Worm (Caenorhabditis elegans) whole organism, L4 larva: ENCODE results near the gene C45G7.4.

ENCODE experiments used
- F37D6.2 ChIP-seq: sonication (generic microtip); optimal IDR thresholded peaks from 2 replicates; lab custom pipeline; 2016; ENCODE audit warnings: mild to moderate bottlenecking, missing genetic modification characterization, missing compliant biosample characterization
- F44E2.7 ChIP-seq: fragments of 200-800 bp; sonication (Bioruptor generic); IDR thresholded peaks from 2 replicates; pipeline ENCODE4 v2.1.2; 2022; ENCODE audit warnings: missing genetic modification characterization, missing compliant biosample characterization
- F49E8.2 ChIP-seq: sonication (generic microtip); optimal IDR thresholded peaks from 2 replicates; lab custom pipeline; 2016; ENCODE audit warnings: missing compliant biosample characterization, mild to moderate bottlenecking, missing genetic modification characterization, borderline replicate concordance
- R02D3.7 ChIP-seq: fragments of 150-350 bp; sonication (generic microtip); optimal IDR thresholded peaks from 3 replicates; lab custom pipeline; 2014; ENCODE audit warnings: missing biosample characterization, missing genetic modification characterization
- T26A8.4 ChIP-seq: fragments of 200-800 bp; sonication (Bioruptor generic); IDR thresholded peaks from 2 replicates; pipeline ENCODE4 v1.3.6; 2022; ENCODE audit warnings: missing genetic modification characterization, missing compliant biosample characterization
- Y105C5A.15 ChIP-seq: fragments of 200-800 bp; sonication (Bioruptor generic); IDR thresholded peaks from 2 replicates; pipeline ENCODE4 v1.3.6; 2022; ENCODE audit warnings: missing genetic modification characterization, missing compliant biosample characterization
- Y48G9A.11 ChIP-seq: fragments of 200-800 bp; sonication (Bioruptor generic); IDR thresholded peaks from 2 replicates; pipeline ENCODE4 v1.3.6; 2022; ENCODE audit warnings: missing genetic modification reagents, missing genetic modification characterization, missing compliant biosample characterization
- Y5F2A.4 ChIP-seq: fragments of 200-800 bp; sonication (Bioruptor generic); optimal IDR thresholded peaks from 2 replicates; lab custom pipeline; 2018; ENCODE audit warnings: mild to moderate bottlenecking, missing genetic modification characterization, missing compliant biosample characterization
- aly-2 ChIP-seq: sonication (generic microtip); optimal IDR thresholded peaks from 2 replicates; lab custom pipeline; 2018; ENCODE audit warnings: missing biosample characterization, missing genetic modification characterization
- arid-1 ChIP-seq: fragments of 200-800 bp; sonication (Bioruptor generic); conservative IDR thresholded peaks from 2 replicates; pipeline ENCODE4 v1.3.6; 2022; ENCODE audit warnings: missing genetic modification reagents, missing genetic modification characterization, missing compliant biosample characterization
- ceh-20 ChIP-seq: fragments of 200-800 bp; sonication (Bioruptor generic); IDR thresholded peaks from 2 replicates; pipeline ENCODE4 v1.3.6; 2022; ENCODE audit warnings: missing genetic modification reagents, missing genetic modification characterization, missing compliant biosample characterization
- ceh-28 ChIP-seq: fragments of 150-350 bp; optimal IDR thresholded peaks from 2 replicates; lab custom pipeline; 2014; ENCODE audit warnings: missing biosample characterization, missing genetic modification reagents, missing genetic modification characterization
- ceh-32 ChIP-seq: sonication (generic microtip); optimal IDR thresholded peaks from 2 replicates; lab custom pipeline; 2016; ENCODE audit warnings: mild to moderate bottlenecking, missing genetic modification characterization, missing compliant biosample characterization; ENCODE audit not compliant: poor library complexity
- ceh-82 ChIP-seq: sonication (generic microtip); optimal IDR thresholded peaks from 2 replicates; lab custom pipeline; 2017; ENCODE audit warnings: missing biosample characterization, missing genetic modification characterization
- ctbp-1 ChIP-seq: fragments of 200-800 bp; sonication (Bioruptor generic); IDR thresholded peaks from 2 replicates; pipeline ENCODE4 v1.3.6; 2022; ENCODE audit warnings: missing genetic modification reagents, missing genetic modification characterization, missing compliant biosample characterization
- daf-12 ChIP-seq: fragments of 150-350 bp; optimal IDR thresholded peaks from 2 replicates; lab custom pipeline; 2014; ENCODE audit warnings: missing biosample characterization, missing genetic modification reagents, missing genetic modification characterization
- dpl-1 ChIP-seq: fragments of 150-350 bp; optimal IDR thresholded peaks from 2 replicates; lab custom pipeline; 2014; ENCODE audit warnings: missing biosample characterization, missing genetic modification reagents, missing genetic modification characterization
- duxl-1 ChIP-seq: sonication (generic microtip); optimal IDR thresholded peaks from 2 replicates; lab custom pipeline; 2016; ENCODE audit warnings: mild to moderate bottlenecking, missing genetic modification characterization, moderate library complexity, missing compliant biosample characterization; ENCODE audit not compliant: poor library complexity
- dve-1 ChIP-seq: sonication (generic microtip); optimal IDR thresholded peaks from 2 replicates; lab custom pipeline; 2017; ENCODE audit warnings: antibody characterized with exemption, mild to moderate bottlenecking, missing genetic modification characterization, missing compliant biosample characterization; ENCODE audit not compliant: insufficient read depth
- egl-27 ChIP-seq: sonication (generic microtip); optimal IDR thresholded peaks from 3 replicates; lab custom pipeline; 2017; ENCODE audit warnings: missing biosample characterization, missing genetic modification reagents, missing genetic modification characterization
- egl-43 ChIP-seq: fragments of 200-800 bp; sonication (Bioruptor generic); IDR thresholded peaks from 2 replicates; pipeline ENCODE4 v1.3.6; 2022; ENCODE audit warnings: missing genetic modification reagents, missing genetic modification characterization, missing compliant biosample characterization
- fkh-10 ChIP-seq: fragments of 150-350 bp; optimal IDR thresholded peaks from 2 replicates; lab custom pipeline; 2014; ENCODE audit warnings: missing biosample characterization, missing genetic modification reagents, missing genetic modification characterization
- fos-1 ChIP-seq: fragments of 150-350 bp; optimal IDR thresholded peaks from 2 replicates; lab custom pipeline; 2014; ENCODE audit warnings: missing biosample characterization, missing genetic modification characterization
- hif-1 ChIP-seq, 2 experiments: sonication (generic microtip); optimal IDR thresholded peaks; 2 replicates each; lab custom pipeline; 2016 to 2017; ENCODE audit warnings: missing compliant biosample characterization in 2 of 2, missing genetic modification characterization in 2 of 2, missing genetic modification reagents in 2 of 2, missing genotype in 2 of 2, mild to moderate bottlenecking in 1 of 2
- hlh-30 ChIP-seq: sonication (generic microtip); optimal IDR thresholded peaks from 2 replicates; lab custom pipeline; 2017; ENCODE audit warnings: antibody characterized with exemption, mild to moderate bottlenecking, missing genetic modification characterization, missing compliant biosample characterization; ENCODE audit not compliant: insufficient read depth
- jun-1 ChIP-seq: fragments of 150-350 bp; optimal IDR thresholded peaks from 2 replicates; lab custom pipeline; 2014; ENCODE audit warnings: missing biosample characterization, missing genetic modification reagents, missing genetic modification characterization
- lin-1 ChIP-seq: fragments of 200-800 bp; sonication (Bioruptor generic); IDR thresholded peaks from 2 replicates; pipeline ENCODE4 v1.3.6; 2022; ENCODE audit warnings: missing genetic modification reagents, missing genetic modification characterization, missing compliant biosample characterization
- lin-13 ChIP-seq: fragments of 150-350 bp; optimal IDR thresholded peaks from 2 replicates; lab custom pipeline; 2014; ENCODE audit warnings: missing biosample characterization, missing genetic modification reagents, missing genetic modification characterization
- lin-38 ChIP-seq: fragments of 200-800 bp; sonication (Bioruptor generic); IDR thresholded peaks from 2 replicates; pipeline ENCODE4 v1.3.6; 2022; ENCODE audit warnings: missing genetic modification reagents, missing genetic modification characterization, missing compliant biosample characterization
- madf-9 ChIP-seq: fragments of 200-800 bp; sonication (Bioruptor generic); conservative IDR thresholded peaks from 2 replicates; pipeline ENCODE4 v1.3.6; 2022; ENCODE audit warnings: missing genetic modification reagents, missing genetic modification characterization, missing compliant biosample characterization
- mdl-1 ChIP-seq, 2 experiments: fragments of 150-350 bp in 1 of 2; sonication (generic microtip) in 1 of 2; optimal IDR thresholded peaks; 2 replicates each; lab custom pipeline; 2014 to 2017; ENCODE audit warnings: missing biosample characterization in 2 of 2, missing genetic modification characterization in 2 of 2
- mep-1 ChIP-seq: fragments of 150-350 bp; sonication (generic microtip); optimal IDR thresholded peaks from 3 replicates; lab custom pipeline; 2014; ENCODE audit warnings: missing biosample characterization, missing genetic modification characterization
- mxl-2 ChIP-seq: fragments of 200-800 bp; sonication (Bioruptor generic); conservative IDR thresholded peaks from 2 replicates; pipeline ENCODE4 v1.3.6; 2022; ENCODE audit warnings: missing genetic modification reagents, missing genetic modification characterization, missing compliant biosample characterization
- mxl-3 ChIP-seq: fragments of 200-800 bp; sonication (Bioruptor generic); optimal IDR thresholded peaks from 2 replicates; lab custom pipeline; 2018; ENCODE audit warnings: mild to moderate bottlenecking, missing genetic modification characterization, missing compliant biosample characterization
- nhr-10 ChIP-seq: fragments of 150-350 bp; optimal IDR thresholded peaks from 2 replicates; lab custom pipeline; 2014; ENCODE audit warnings: missing biosample characterization, missing genetic modification characterization
- nhr-111 ChIP-seq: fragments of 200-800 bp; sonication (Bioruptor generic); optimal IDR thresholded peaks from 2 replicates; lab custom pipeline; 2018; ENCODE audit warnings: mild to moderate bottlenecking, missing genetic modification characterization, missing compliant biosample characterization
- nhr-237 ChIP-seq: sonication (generic microtip); optimal IDR thresholded peaks from 2 replicates; lab custom pipeline; 2017; ENCODE audit warnings: missing biosample characterization, missing genetic modification characterization
- nhr-28 ChIP-seq: fragments of 150-350 bp; optimal IDR thresholded peaks from 2 replicates; lab custom pipeline; 2014; ENCODE audit warnings: missing biosample characterization, missing genetic modification characterization
- nhr-48 ChIP-seq: sonication (generic microtip); optimal IDR thresholded peaks from 2 replicates; lab custom pipeline; 2016; ENCODE audit warnings: mild to moderate bottlenecking, missing genetic modification characterization, missing compliant biosample characterization
- nhr-76 ChIP-seq: fragments of 150-350 bp; optimal IDR thresholded peaks from 2 replicates; lab custom pipeline; 2014; ENCODE audit warnings: missing biosample characterization, missing genetic modification characterization
- php-3 ChIP-seq: fragments of 200-800 bp; sonication (Bioruptor generic); IDR thresholded peaks from 2 replicates; pipeline ENCODE4 v1.3.6; 2022; ENCODE audit warnings: missing genetic modification reagents, missing genetic modification characterization, missing compliant biosample characterization
- rbr-2 ChIP-seq: sonication (generic microtip); optimal IDR thresholded peaks from 2 replicates; lab custom pipeline; 2016; ENCODE audit warnings: missing genotype, missing genetic modification characterization, missing compliant biosample characterization
- sdz-12 ChIP-seq: fragments of 200-800 bp; sonication (Bioruptor generic); optimal IDR thresholded peaks from 2 replicates; lab custom pipeline; 2018; ENCODE audit warnings: mild to moderate bottlenecking, missing genetic modification characterization, missing compliant biosample characterization
- skn-1 ChIP-seq: fragments of 150-350 bp; optimal IDR thresholded peaks from 2 replicates; lab custom pipeline; 2014; ENCODE audit warnings: missing biosample characterization, missing genetic modification characterization
- unc-39 ChIP-seq: sonication (generic microtip); optimal IDR thresholded peaks from 2 replicates; lab custom pipeline; 2017; ENCODE audit warnings: missing biosample characterization, missing genetic modification characterization
- vab-7 ChIP-seq: fragments of 200-800 bp; sonication (Bioruptor generic); IDR thresholded peaks from 2 replicates; pipeline ENCODE4 v1.3.6; 2022; ENCODE audit warnings: missing genetic modification reagents, missing genetic modification characterization, missing compliant biosample characterization
- zag-1 ChIP-seq: fragments of 150-350 bp; optimal IDR thresholded peaks from 2 replicates; lab custom pipeline; 2014; ENCODE audit warnings: missing biosample characterization, missing genetic modification characterization
- zfp-2 ChIP-seq: sonication (generic microtip); optimal IDR thresholded peaks from 2 replicates; lab custom pipeline; 2016; ENCODE audit warnings: mild to moderate bottlenecking, missing genetic modification characterization, missing compliant biosample characterization
- zfp-3 ChIP-seq: fragments of 200-800 bp; sonication (Bioruptor generic); conservative IDR thresholded peaks from 2 replicates; pipeline ENCODE4 v1.3.6; 2022; ENCODE audit warnings: missing genetic modification reagents, missing genetic modification characterization, missing compliant biosample characterization
- zip-2 ChIP-seq: fragments of 150-350 bp; optimal IDR thresholded peaks from 2 replicates; lab custom pipeline; 2014; ENCODE audit warnings: missing biosample characterization, missing genetic modification characterization
- ztf-11 ChIP-seq: fragments of 150-350 bp; optimal IDR thresholded peaks from 2 replicates; lab custom pipeline; 2014; ENCODE audit warnings: missing biosample characterization, missing genetic modification characterization

Gene C45G7.4

DNA sequence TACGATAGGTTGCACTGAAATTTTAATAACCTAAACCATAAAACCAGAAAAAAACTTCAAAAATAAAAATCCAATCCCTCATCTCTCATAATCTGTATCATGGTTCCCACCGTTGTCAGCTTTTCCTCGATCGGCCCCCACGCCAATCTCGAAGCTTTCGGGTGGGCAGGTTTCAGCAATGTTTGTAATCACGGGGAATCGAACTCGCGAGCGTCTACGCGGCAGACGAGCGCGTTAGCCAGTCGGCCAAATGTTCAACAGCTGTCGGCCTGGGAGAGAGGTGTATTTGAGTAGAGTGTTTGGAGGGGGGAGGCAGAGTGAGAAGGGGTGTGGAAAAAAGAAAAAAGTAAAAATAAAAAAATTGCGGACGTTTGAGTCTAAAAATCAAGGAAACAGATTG, 24.4 kb upstream of the C45G7.4 start (continued):
- TF ChIP-seq ztf-11 (tag; lab: Kevin White, UChicago): no peak
- no peak for TF ChIP-seq egl-27 (tag; lab: Kevin White, UChicago)
- peak; percentile 83 for TF ChIP-seq rbr-2
- peak; percentile 93 for TF ChIP-seq mep-1 (tag; lab: Kevin White, UChicago)
- peak; percentile 33 for TF ChIP-seq jun-1
- peak; percentile 26 for TF ChIP-seq zip-2
- TF ChIP-seq Y105C5A.15 (GFP tag; lab: Robert Waterston, UW): peak; percentile 77
- TF ChIP-seq F44E2.7 (GFP tag; lab: Robert Waterston, UW): peak; percentile 88; the same call in 1 of the 2 replicates
- TF ChIP-seq mdl-1 (tag; optimal IDR thresholded peaks at IDR 0.05; lab: Kevin White, UChicago): peak in 1 of 2 experiments; percentile 29
- TF ChIP-seq nhr-48 (tag; lab: Kevin White, UChicago): peak; percentile 74
- no peak for TF ChIP-seq zag-1
- peak; percentile 14 for TF ChIP-seq nhr-111 (GFP tag; lab: Kevin White, UChicago)
- TF ChIP-seq daf-12 (tag; lab: Kevin White, UChicago): no peak
- TF ChIP-seq fkh-10: peak; percentile 72
- TF ChIP-seq nhr-76: no peak
- peak; percentile 56 for TF ChIP-seq zfp-2 (tag; lab: Kevin White, UChicago)
- no peak for TF ChIP-seq nhr-10 (tag; lab: Kevin White, UChicago)
- TF ChIP-seq Y5F2A.4 (GFP tag; lab: Kevin White, UChicago): peak; percentile 82
- peak; percentile 85 for TF ChIP-seq Y48G9A.11 (GFP tag; lab: Robert Waterston, UW)
- peak; percentile 66; the same call in 1 of the 2 replicates for TF ChIP-seq php-3 (GFP tag; lab: Robert Waterston, UW)
- TF ChIP-seq F37D6.2: peak; percentile 69
- TF ChIP-seq ceh-28 (tag; lab: Kevin White, UChicago): no peak
- TF ChIP-seq lin-1 (GFP tag; lab: Robert Waterston, UW): 0 out of 2 replicates have a peak, but pooled peaks have one; percentile 52
- TF ChIP-seq lin-38 (GFP tag; lab: Robert Waterston, UW): peak; percentile 89
- peak; percentile 80 for TF ChIP-seq arid-1 (GFP tag; lab: Robert Waterston, UW)
- TF ChIP-seq ctbp-1 (GFP tag; lab: Robert Waterston, UW): peak; percentile 94
- peak; percentile 52 for TF ChIP-seq dpl-1 (GFP tag; lab: Kevin White, UChicago)
- peak; percentile 56 for TF ChIP-seq duxl-1
- peak; percentile 8 for TF ChIP-seq ceh-32 (tag; lab: Kevin White, UChicago)
- TF ChIP-seq nhr-237 (tag; lab: Kevin White, UChicago): no peak
- peak in 1 of 2 experiments; percentile 69 for TF ChIP-seq hif-1 (tag; optimal IDR thresholded peaks at IDR 0.05; lab: Kevin White, UChicago)
- no peak for TF ChIP-seq skn-1 (tag; lab: Kevin White, UChicago)
- 0 out of 2 replicates have a peak, but pooled peaks have one; percentile 29 for TF ChIP-seq mxl-2 (GFP tag; lab: Robert Waterston, UW)
- TF ChIP-seq aly-2: no peak
- TF ChIP-seq fos-1: no peak
- peak; percentile 95 for TF ChIP-seq egl-43 (GFP tag; lab: Robert Waterston, UW)
- peak; percentile 45 for TF ChIP-seq nhr-28 (tag; lab: Kevin White, UChicago)
- TF ChIP-seq ceh-20 (GFP tag; lab: Robert Waterston, UW): peak; percentile 21; the same call in 1 of the 2 replicates
- TF ChIP-seq zfp-3 (GFP tag; lab: Robert Waterston, UW): peak; percentile 79
- peak; percentile 44 for TF ChIP-seq F49E8.2 (tag; lab: Kevin White, UChicago)
- peak; percentile 84 for TF ChIP-seq dve-1 (tag; lab: Kevin White, UChicago)
- TF ChIP-seq ceh-82: no peak
- TF ChIP-seq vab-7 (GFP tag; lab: Robert Waterston, UW): peak; percentile 86
- TF ChIP-seq T26A8.4 (GFP tag; lab: Robert Waterston, UW): peak; percentile 87
- TF ChIP-seq R02D3.7: no peak
- TF ChIP-seq lin-13 (GFP tag; lab: Kevin White, UChicago): peak; percentile 95
- TF ChIP-seq unc-39 (tag; lab: Kevin White, UChicago): no peak
- TF ChIP-seq hlh-30 (tag; lab: Kevin White, UChicago): peak; percentile 73
- TF ChIP-seq sdz-12: no peak
- peak; percentile 70 for TF ChIP-seq mxl-3
- TF ChIP-seq madf-9 (GFP tag; lab: Robert Waterston, UW): peak; percentile 87
